Worm (Caenorhabditis elegans) whole organism, early embryonic: ENCODE measurements around the gene C54E4.1.

ENCODE experiments used
- B0310.2 ChIP-seq: sonication (generic microtip); optimal IDR thresholded peaks from 2 replicates; lab custom pipeline; 2016; ENCODE audit warnings: mild to moderate bottlenecking, missing genetic modification characterization, missing compliant biosample characterization
- ama-1 ChIP-seq: fragments of 150-350 bp; optimal IDR thresholded peaks from 2 replicates; lab custom pipeline; 2014
- scrt-1 ChIP-seq: fragments of 200-800 bp; sonication (Bioruptor generic); IDR thresholded peaks from 2 replicates; pipeline ENCODE4 v1.3.6; 2022; ENCODE audit warnings: missing genetic modification characterization, missing compliant biosample characterization
- tbx-37 ChIP-seq: fragments of 200-800 bp; sonication (Bioruptor generic); conservative IDR thresholded peaks from 2 replicates; pipeline ENCODE4 v1.3.6; 2022; ENCODE audit warnings: missing genetic modification reagents, missing genetic modification characterization, missing compliant biosample characterization

DNA sequence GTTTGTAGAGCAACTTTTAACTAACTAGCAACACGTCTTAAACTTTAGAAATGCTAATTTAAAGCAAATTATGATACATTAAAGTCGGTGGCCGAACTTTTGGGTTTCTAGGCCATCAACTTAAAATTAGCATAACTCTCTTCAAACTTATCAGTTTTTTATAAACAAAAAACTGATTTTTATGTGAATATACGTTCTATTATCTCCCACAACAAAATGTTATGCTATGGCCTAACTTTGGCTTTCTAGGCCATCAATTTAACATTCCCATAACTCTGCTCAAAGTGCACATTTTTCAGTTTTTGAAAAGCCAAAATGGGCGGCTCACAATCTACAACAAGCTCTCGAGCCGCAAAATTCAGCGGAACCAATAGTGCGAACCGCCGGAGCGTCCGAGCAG lies at the start of gene C54E4.1:
- TF ChIP-seq scrt-1 (GFP tag; lab: Robert Waterston, UW), result no peak
- TF ChIP-seq tbx-37 (GFP tag; lab: Robert Waterston, UW), result no peak
- TF ChIP-seq ama-1, result no peak
- no peak for TF ChIP-seq B0310.2 (tag; lab: Kevin White, UChicago)
